Fruit fly (Drosophila melanogaster): Measurements from ENCODE around the gene CG11034.
A peak's percentile ranks its signal among the peaks of the same experiment; 100 is the strongest.

The CG11034 gene

DNA sequence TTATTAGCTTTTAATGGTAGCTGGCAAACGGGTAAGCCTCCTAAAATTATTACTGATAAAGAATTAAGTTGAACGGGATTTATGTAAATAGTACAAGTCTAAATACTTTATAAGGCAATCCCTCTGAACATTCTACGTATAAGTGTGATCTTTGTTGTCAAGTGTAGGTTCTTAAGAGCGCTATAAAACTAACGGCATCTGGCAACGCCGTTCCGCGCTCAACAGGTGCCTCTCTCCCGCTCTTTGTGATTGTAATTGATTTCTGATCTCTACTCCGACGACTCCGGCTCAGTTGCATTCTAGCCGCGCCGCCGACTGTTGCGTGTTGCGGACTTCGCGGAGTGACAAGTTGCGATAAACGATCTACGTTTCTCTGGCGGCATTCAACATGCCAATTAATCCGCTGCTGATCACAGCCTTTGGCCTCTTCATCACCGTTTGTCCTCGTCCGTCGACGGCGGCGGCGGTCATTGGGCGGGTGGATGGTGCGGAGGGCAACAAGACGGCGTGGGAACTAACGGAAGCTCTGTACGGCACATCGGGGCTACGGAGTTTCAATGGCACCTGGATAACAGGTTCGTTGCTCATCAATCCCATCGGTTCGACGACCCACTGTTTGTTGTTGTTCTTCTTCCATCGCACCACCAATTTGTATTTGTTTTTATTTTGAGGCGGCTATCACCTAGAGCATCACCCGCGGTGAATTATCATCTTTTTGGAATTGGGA is at the start of gene CG11034:
CG11034 (plus strand) TSS at position 305 of the 727 bp plus-strand sequence.
- no peak for TF ChIP-seq CG32264 (GFP tag; optimal IDR thresholded peaks at IDR 0.05)
- TF ChIP-seq Hnf4 (GFP tag; optimal IDR thresholded peaks at IDR 0.05), result no peak
- no peak for TF ChIP-seq Sp1 (GFP tag; optimal IDR thresholded peaks at IDR 0.05)
- TF ChIP-seq HLH106 (tag; optimal IDR thresholded peaks at IDR 0.05), result peak; percentile 27
- no peak for TF ChIP-seq Rel (GFP tag; optimal IDR thresholded peaks at IDR 0.05)
- TF ChIP-seq Rel (tag; optimal IDR thresholded peaks at IDR 0.05), result no peak
- peak; percentile 56 to 62 for TF ChIP-seq dl (GFP tag; optimal IDR thresholded peaks at IDR 0.05; ENCODE audit: insufficient read depth in 1 of 2, partially characterized antibody in 2 of 2)
- TF ChIP-seq Dif (GFP tag; optimal IDR thresholded peaks at IDR 0.05; ENCODE audit: partially characterized antibody), result peak; percentile 26
- TF ChIP-seq br (GFP tag; optimal IDR thresholded peaks at IDR 0.05), result peak; percentile 2
- TF ChIP-seq lola (GFP tag; optimal IDR thresholded peaks at IDR 0.05), result no peak
- no peak for TF ChIP-seq Abd-B (GFP tag; optimal IDR thresholded peaks at IDR 0.05)
- no peak for TF ChIP-seq GATAd (GFP tag; optimal IDR thresholded peaks at IDR 0.05)
- no peak for TF ChIP-seq dmrt93B (GFP tag; optimal IDR thresholded peaks at IDR 0.05)
- peak; percentile 4 for TF ChIP-seq woc (GFP tag; optimal IDR thresholded peaks at IDR 0.05)
- TF ChIP-seq CrebA (GFP tag; optimal IDR thresholded peaks at IDR 0.05; ENCODE audit: borderline replicate concordance), result no peak
- no peak for TF ChIP-seq Vsx2 (GFP tag; optimal IDR thresholded peaks at IDR 0.05; ENCODE audit: partially characterized antibody)
- no peak for TF ChIP-seq rgr (GFP tag; optimal IDR thresholded peaks at IDR 0.05)
- no peak for TF ChIP-seq Hr83 (GFP tag; optimal IDR thresholded peaks at IDR 0.05; ENCODE audit: poor library complexity, severe bottlenecking)
- no peak for TF ChIP-seq tai (GFP tag; optimal IDR thresholded peaks at IDR 0.05)
- TF ChIP-seq sv (GFP tag; optimal IDR thresholded peaks at IDR 0.05), result no peak
- no peak for TF ChIP-seq h (GFP tag; optimal IDR thresholded peaks at IDR 0.05)
- no peak for TF ChIP-seq fru (GFP tag; optimal IDR thresholded peaks at IDR 0.05)
- no peak for TF ChIP-seq N (GFP tag; optimal IDR thresholded peaks at IDR 0.05)
- TF ChIP-seq Hr78 (GFP tag; optimal IDR thresholded peaks at IDR 0.05), result no peak
- TF ChIP-seq Jra (GFP tag; optimal IDR thresholded peaks at IDR 0.05), result no peak
- no peak for TF ChIP-seq pan (optimal IDR thresholded peaks at IDR 0.05)

DNA sequence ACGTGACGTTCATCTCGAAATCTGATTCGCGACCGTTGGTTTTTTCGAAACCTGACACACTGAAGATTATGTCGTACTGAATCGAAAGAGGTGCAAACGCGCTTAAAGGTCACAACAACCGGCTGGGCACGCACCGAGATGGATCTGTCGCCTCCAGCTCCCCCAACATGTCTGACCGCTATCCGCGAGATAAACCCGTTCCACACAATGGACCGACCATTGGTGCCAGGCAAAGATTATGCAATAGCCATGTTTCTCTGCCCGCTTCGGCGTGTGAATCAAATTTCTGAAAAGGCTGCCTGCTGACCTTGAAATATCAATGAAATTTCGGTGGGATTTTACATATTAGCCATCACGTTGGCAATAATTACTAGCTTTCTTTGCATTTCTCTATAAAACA is 40.1 kb upstream of the CG11034 start:
- no peak for TF ChIP-seq sv (GFP tag; optimal IDR thresholded peaks at IDR 0.05)
- TF ChIP-seq N (GFP tag; optimal IDR thresholded peaks at IDR 0.05), result no peak
- no peak for TF ChIP-seq br (GFP tag; optimal IDR thresholded peaks at IDR 0.05)
- TF ChIP-seq Rel (GFP tag; optimal IDR thresholded peaks at IDR 0.05), result no peak
- TF ChIP-seq Rel (tag; optimal IDR thresholded peaks at IDR 0.05), result no peak
- no peak for TF ChIP-seq HLH106 (tag; optimal IDR thresholded peaks at IDR 0.05)
- TF ChIP-seq woc (GFP tag; optimal IDR thresholded peaks at IDR 0.05), result no peak
- no peak for TF ChIP-seq Hr78 (GFP tag; optimal IDR thresholded peaks at IDR 0.05)
- no peak for TF ChIP-seq fru (GFP tag; optimal IDR thresholded peaks at IDR 0.05)
- TF ChIP-seq GATAd (GFP tag; optimal IDR thresholded peaks at IDR 0.05), result no peak
- TF ChIP-seq Abd-B (GFP tag; optimal IDR thresholded peaks at IDR 0.05), result no peak
- no peak for TF ChIP-seq rgr (GFP tag; optimal IDR thresholded peaks at IDR 0.05)
- no peak for TF ChIP-seq Sp1 (GFP tag; optimal IDR thresholded peaks at IDR 0.05)
- TF ChIP-seq usp (GFP tag; optimal IDR thresholded peaks at IDR 0.05), result no peak

dm6 chr2L:5766042-5766441 is 39.2 kb upstream of the CG11034 start, which contains the start of gene obst-E:
Gene obst-E (minus strand): TSS chr2L:5766142.
- no peak for TF ChIP-seq Dif (GFP tag; optimal IDR thresholded peaks at IDR 0.05; ENCODE audit: partially characterized antibody)
- TF ChIP-seq Rel (GFP tag; optimal IDR thresholded peaks at IDR 0.05), result no peak
- peak; percentile 27 for TF ChIP-seq Rel (tag; optimal IDR thresholded peaks at IDR 0.05)
- no peak for TF ChIP-seq Mio (GFP tag; optimal IDR thresholded peaks at IDR 0.05)
- TF ChIP-seq Abd-B (GFP tag; optimal IDR thresholded peaks at IDR 0.05), result no peak
- no peak for TF ChIP-seq br (GFP tag; optimal IDR thresholded peaks at IDR 0.05)
- no peak for TF ChIP-seq Jra (GFP tag; optimal IDR thresholded peaks at IDR 0.05)
- TF ChIP-seq N (GFP tag; optimal IDR thresholded peaks at IDR 0.05), result no peak
- TF ChIP-seq OdsH (GFP tag; optimal IDR thresholded peaks at IDR 0.05), result no peak

dm6 chr2L:5766498-5767008 is 38.6 kb upstream of the CG11034 start:
- no peak for TF ChIP-seq GATAd (GFP tag; optimal IDR thresholded peaks at IDR 0.05)
- no peak for TF ChIP-seq tai (GFP tag; optimal IDR thresholded peaks at IDR 0.05)
- TF ChIP-seq jim (GFP tag; optimal IDR thresholded peaks at IDR 0.05), result no peak
- TF ChIP-seq h (GFP tag; optimal IDR thresholded peaks at IDR 0.05), result no peak
- no peak for TF ChIP-seq CG32264 (GFP tag; optimal IDR thresholded peaks at IDR 0.05)
- TF ChIP-seq psq (GFP tag; optimal IDR thresholded peaks at IDR 0.05), result no peak
- TF ChIP-seq Dif (GFP tag; optimal IDR thresholded peaks at IDR 0.05; ENCODE audit: partially characterized antibody), result no peak
- TF ChIP-seq Dfd (GFP tag; optimal IDR thresholded peaks at IDR 0.05), result no peak
- no peak for TF ChIP-seq fru (GFP tag; optimal IDR thresholded peaks at IDR 0.05)
- no peak for TF ChIP-seq Abd-B (GFP tag; optimal IDR thresholded peaks at IDR 0.05)
- no peak for TF ChIP-seq Jra (GFP tag; optimal IDR thresholded peaks at IDR 0.05)
- no peak for TF ChIP-seq dmrt93B (GFP tag; optimal IDR thresholded peaks at IDR 0.05)
